ENCODE assay signal across 7 fruit fly cellular contexts in the genomic region with DNA sequence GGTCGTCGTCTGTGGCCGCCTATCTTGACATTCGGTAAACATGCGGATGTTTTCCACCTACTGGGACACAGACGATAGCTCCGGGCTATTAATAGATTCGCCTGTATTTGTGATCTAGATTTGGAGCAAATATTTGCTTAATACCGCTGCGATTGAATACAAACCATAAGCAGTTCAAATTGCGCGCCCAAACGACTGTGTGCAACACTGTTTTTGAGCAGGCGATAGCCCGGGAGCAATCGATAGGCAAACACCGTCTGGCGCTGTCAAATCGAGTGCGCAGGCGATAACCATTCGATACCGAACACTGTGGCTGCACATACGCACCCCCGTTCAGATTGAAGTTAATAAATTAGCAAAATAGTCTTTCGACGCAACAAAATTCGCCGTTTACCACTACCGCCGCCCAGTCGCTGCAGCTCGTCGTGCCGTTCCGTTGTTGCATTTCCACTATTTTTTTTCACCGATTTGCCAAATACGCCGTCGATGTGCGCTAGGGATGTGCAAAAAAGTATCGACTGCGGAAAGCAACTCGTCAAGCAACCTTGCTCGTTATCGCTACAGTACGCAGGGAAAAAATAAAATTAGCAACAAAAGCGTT.
TF ChIP-seq lines count a peak whose summit lies in the region.

A gene (plus strand): TSS at position 293 of the 601 bp plus-strand sequence.

- TF ChIP-seq CTCF in S2 (optimal IDR thresholded peaks at IDR 0.05; lab: Kevin White, UChicago), result peak; percentile 36 to 41
- peak; percentile 69 for TF ChIP-seq CTCF in whole organism, embryonic (GFP tag; optimal IDR thresholded peaks at IDR 0.05; lab: Kevin White, UChicago)

TF ChIP-seq in Kc167, 6 proteins besides CTCF, POLR2A, EP300 and RAD21:
- no peak for TF ChIP-seq Sin3A (optimal IDR thresholded peaks at IDR 0.05; lab: Kevin White, UChicago)
- TF ChIP-seq psq (optimal IDR thresholded peaks at IDR 0.05; lab: Kevin White, UChicago), result peak; percentile 90

TF ChIP-seq in whole organism, adult, 20 proteins besides CTCF, POLR2A, EP300 and RAD21 (continues in another document):
- peak; percentile 29 for TF ChIP-seq CG5204 (GFP tag; optimal IDR thresholded peaks at IDR 0.05; lab: Kevin White, UChicago)
- TF ChIP-seq CG11617 (GFP tag; optimal IDR thresholded peaks at IDR 0.05; lab: Kevin White, UChicago), result peak; percentile 20
- TF ChIP-seq cnc (optimal IDR thresholded peaks at IDR 0.05; lab: Kevin White, UChicago), result no peak
- no peak for TF ChIP-seq CG7045 (GFP tag; optimal IDR thresholded peaks at IDR 0.05; lab: Kevin White, UChicago)
- peak; percentile 44 for TF ChIP-seq tj (GFP tag; optimal IDR thresholded peaks at IDR 0.05; lab: Kevin White, UChicago)
- TF ChIP-seq CG1620 (GFP tag; optimal IDR thresholded peaks at IDR 0.05; lab: Kevin White, UChicago), result peak; percentile 64
- peak; percentile 62 for TF ChIP-seq Hr96 (GFP tag; optimal IDR thresholded peaks at IDR 0.05; lab: Kevin White, UChicago)
- TF ChIP-seq CG14711 (tag; optimal IDR thresholded peaks at IDR 0.05; lab: Kevin White, UChicago), result peak; percentile 41
- peak; percentile 56 for TF ChIP-seq toe (GFP tag; optimal IDR thresholded peaks at IDR 0.05; lab: Kevin White, UChicago)
- peak; percentile 38 for TF ChIP-seq ovo (GFP tag; optimal IDR thresholded peaks at IDR 0.05; lab: Kevin White, UChicago)
- peak; percentile 31 for TF ChIP-seq pad (GFP tag; optimal IDR thresholded peaks at IDR 0.05; lab: Kevin White, UChicago)
- no peak for TF ChIP-seq CG33017 (tag; optimal IDR thresholded peaks at IDR 0.05; lab: Kevin White, UChicago)
- no peak for TF ChIP-seq Clk (GFP tag; optimal IDR thresholded peaks at IDR 0.05; lab: Kevin White, UChicago)
- no peak for TF ChIP-seq CG12768 (GFP tag; optimal IDR thresholded peaks at IDR 0.05; lab: Kevin White, UChicago)
- TF ChIP-seq cic (GFP tag; optimal IDR thresholded peaks at IDR 0.05; lab: Kevin White, UChicago), result peak; percentile 32
- TF ChIP-seq Crg-1 (GFP tag; optimal IDR thresholded peaks at IDR 0.05; lab: Kevin White, UChicago), result peak; percentile 80

TF ChIP-seq in whole organism, embryonic, 481 proteins besides CTCF, POLR2A, EP300 and RAD21 (continues in another document):
- peak; percentile 5 for TF ChIP-seq Nf-YC (tag; optimal IDR thresholded peaks at IDR 0.05; lab: Kevin White, UChicago)
- TF ChIP-seq tup (GFP tag; optimal IDR thresholded peaks at IDR 0.05; lab: Kevin White, UChicago), result no peak
- TF ChIP-seq CG17829 (tag; optimal IDR thresholded peaks at IDR 0.05; lab: Kevin White, UChicago), result peak; percentile 42
- peak; percentile 66 for TF ChIP-seq slbo (GFP tag; IDR thresholded peaks at IDR 0.05; lab: Robert Waterston, UW)
- TF ChIP-seq CG6854 (GFP tag; optimal IDR thresholded peaks at IDR 0.05; lab: Kevin White, UChicago), result no peak
- TF ChIP-seq CG10274 (GFP tag; optimal IDR thresholded peaks at IDR 0.05; lab: Kevin White, UChicago), result no peak
- TF ChIP-seq CG7556 (GFP tag; optimal IDR thresholded peaks at IDR 0.05; lab: Kevin White, UChicago), result no peak
- peak; percentile 90 for TF ChIP-seq CG7963 (GFP tag; IDR thresholded peaks at IDR 0.05; lab: Robert Waterston, UW; ENCODE audit: partially characterized antibody)
- peak; percentile 23; the same call in 1 of the 2 replicates for TF ChIP-seq Rx (GFP tag; IDR thresholded peaks at IDR 0.05; lab: Robert Waterston, UW)
- no peak for TF ChIP-seq ap (GFP tag; IDR thresholded peaks at IDR 0.05; lab: Robert Waterston, UW)
- no peak for TF ChIP-seq Ptx1 (GFP tag; IDR thresholded peaks at IDR 0.05; lab: Robert Waterston, UW)
- no peak for TF ChIP-seq CG11696 (GFP tag; IDR thresholded peaks at IDR 0.05; lab: Robert Waterston, UW)
- peak; percentile 31; the same call in 1 of the 2 replicates for TF ChIP-seq al (GFP tag; IDR thresholded peaks at IDR 0.05; lab: Robert Waterston, UW)
- TF ChIP-seq CG14965 (GFP tag; optimal IDR thresholded peaks at IDR 0.05; lab: Kevin White, UChicago; ENCODE audit: borderline replicate concordance), result no peak
- TF ChIP-seq Abd-B (GFP tag; optimal IDR thresholded peaks at IDR 0.05; lab: Kevin White, UChicago), result peak; percentile 30
- TF ChIP-seq fd3F (GFP tag; optimal IDR thresholded peaks at IDR 0.05; lab: Kevin White, UChicago), result no peak

TF ChIP-seq in whole organism, prepupa, 60 proteins besides CTCF, POLR2A, EP300 and RAD21 (continues in another document):
- TF ChIP-seq Eip78C (GFP tag; lab: Kevin White, UChicago), result peak; percentile 79
- TF ChIP-seq pdm3 (GFP tag; optimal IDR thresholded peaks at IDR 0.05; lab: Kevin White, UChicago), result peak; percentile 15
- peak; percentile 59 for TF ChIP-seq fkh (GFP tag; optimal IDR thresholded peaks at IDR 0.05; lab: Kevin White, UChicago)
- peak; percentile 22 for TF ChIP-seq achi (GFP tag; optimal IDR thresholded peaks at IDR 0.05; lab: Kevin White, UChicago)
- peak; percentile 18 for TF ChIP-seq cyc (GFP tag; optimal IDR thresholded peaks at IDR 0.05; lab: Kevin White, UChicago)
- TF ChIP-seq Sox14 (GFP tag; optimal IDR thresholded peaks at IDR 0.05; lab: Kevin White, UChicago), result peak; percentile 33
- TF ChIP-seq OdsH (GFP tag; optimal IDR thresholded peaks at IDR 0.05; lab: Kevin White, UChicago), result peak; percentile 32
- peak; percentile 36 for TF ChIP-seq esn (GFP tag; optimal IDR thresholded peaks at IDR 0.05; lab: Kevin White, UChicago)
- peak; percentile 1 for TF ChIP-seq CG3919 (GFP tag; optimal IDR thresholded peaks at IDR 0.05; lab: Kevin White, UChicago)
- TF ChIP-seq CG6276 (GFP tag; optimal IDR thresholded peaks at IDR 0.05; lab: Kevin White, UChicago), result no peak
- TF ChIP-seq Hr4 (GFP tag; optimal IDR thresholded peaks at IDR 0.05; lab: Kevin White, UChicago), result no peak
- TF ChIP-seq acj6 (GFP tag; optimal IDR thresholded peaks at IDR 0.05; lab: Kevin White, UChicago), result no peak
- TF ChIP-seq Eip75B (GFP tag; optimal IDR thresholded peaks at IDR 0.05; lab: Kevin White, UChicago), result peak; percentile 15
- no peak for TF ChIP-seq salr (GFP tag; optimal IDR thresholded peaks at IDR 0.05; lab: Kevin White, UChicago)
- TF ChIP-seq topi (GFP tag; optimal IDR thresholded peaks at IDR 0.05; lab: Kevin White, UChicago), result peak; percentile 18
- no peak for TF ChIP-seq CG11762 (GFP tag; optimal IDR thresholded peaks at IDR 0.05; lab: Kevin White, UChicago; ENCODE audit: insufficient read depth)
- TF ChIP-seq Hr39 (GFP tag; optimal IDR thresholded peaks at IDR 0.05; lab: Kevin White, UChicago), result peak; percentile 40

TF ChIP-seq in whole organism, pupa, 21 proteins besides CTCF, POLR2A, EP300 and RAD21:
- TF ChIP-seq fd96Ca (GFP tag; IDR thresholded peaks at IDR 0.05; lab: Robert Waterston, UW), result peak; percentile 23; the same call in 1 of the 3 replicates
- TF ChIP-seq CG34367 (tag; optimal IDR thresholded peaks at IDR 0.05; lab: Kevin White, UChicago), result no peak

TF ChIP-seq in whole organism, wandering third instar larva, 38 proteins besides CTCF, POLR2A, EP300 and RAD21:
- TF ChIP-seq lola (GFP tag; optimal IDR thresholded peaks at IDR 0.05; lab: Kevin White, UChicago) (no peak), Hnf4 (GFP tag; optimal IDR thresholded peaks at IDR 0.05; lab: Kevin White, UChicago) (peak; percentile 59), Dif (GFP tag; optimal IDR thresholded peaks at IDR 0.05; lab: Kevin White, UChicago; ENCODE audit: partially characterized antibody) (no peak), Myc (optimal IDR thresholded peaks at IDR 0.05; lab: Kevin White, UChicago) (peak; percentile 13), sv (GFP tag; optimal IDR thresholded peaks at IDR 0.05; lab: Kevin White, UChicago) (peak; percentile 16), Sp1 (GFP tag; optimal IDR thresholded peaks at IDR 0.05; lab: Kevin White, UChicago) (peak; percentile 17), HLH106 (tag; optimal IDR thresholded peaks at IDR 0.05; lab: Kevin White, UChicago) (peak; percentile 14), CrebA (GFP tag; optimal IDR thresholded peaks at IDR 0.05; lab: Kevin White, UChicago; ENCODE audit: borderline replicate concordance) (no peak), br (GFP tag; optimal IDR thresholded peaks at IDR 0.05; lab: Kevin White, UChicago) (peak; percentile 29), rgr (GFP tag; optimal IDR thresholded peaks at IDR 0.05; lab: Kevin White, UChicago) (peak; percentile 2), OdsH (GFP tag; optimal IDR thresholded peaks at IDR 0.05; lab: Kevin White, UChicago) (peak; percentile 35), psq (GFP tag; optimal IDR thresholded peaks at IDR 0.05; lab: Kevin White, UChicago) (peak; percentile 53), usp (GFP tag; optimal IDR thresholded peaks at IDR 0.05; lab: Kevin White, UChicago) (no peak), Hr83 (GFP tag; optimal IDR thresholded peaks at IDR 0.05; lab: Kevin White, UChicago; ENCODE audit: poor library complexity, severe bottlenecking) (peak; percentile 21), fru (GFP tag; optimal IDR thresholded peaks at IDR 0.05; lab: Kevin White, UChicago) (peak; percentile 41), foxo (GFP tag; optimal IDR thresholded peaks at IDR 0.05; lab: Kevin White, UChicago) (peak in 1 of 2 experiments; percentile 50), h (GFP tag; optimal IDR thresholded peaks at IDR 0.05; lab: Kevin White, UChicago) (peak; percentile 64), dmrt93B (GFP tag; optimal IDR thresholded peaks at IDR 0.05; lab: Kevin White, UChicago) (peak; percentile 17)
